Fruit fly (Drosophila melanogaster): ENCODE data around the gene Alp1.

DNA sequence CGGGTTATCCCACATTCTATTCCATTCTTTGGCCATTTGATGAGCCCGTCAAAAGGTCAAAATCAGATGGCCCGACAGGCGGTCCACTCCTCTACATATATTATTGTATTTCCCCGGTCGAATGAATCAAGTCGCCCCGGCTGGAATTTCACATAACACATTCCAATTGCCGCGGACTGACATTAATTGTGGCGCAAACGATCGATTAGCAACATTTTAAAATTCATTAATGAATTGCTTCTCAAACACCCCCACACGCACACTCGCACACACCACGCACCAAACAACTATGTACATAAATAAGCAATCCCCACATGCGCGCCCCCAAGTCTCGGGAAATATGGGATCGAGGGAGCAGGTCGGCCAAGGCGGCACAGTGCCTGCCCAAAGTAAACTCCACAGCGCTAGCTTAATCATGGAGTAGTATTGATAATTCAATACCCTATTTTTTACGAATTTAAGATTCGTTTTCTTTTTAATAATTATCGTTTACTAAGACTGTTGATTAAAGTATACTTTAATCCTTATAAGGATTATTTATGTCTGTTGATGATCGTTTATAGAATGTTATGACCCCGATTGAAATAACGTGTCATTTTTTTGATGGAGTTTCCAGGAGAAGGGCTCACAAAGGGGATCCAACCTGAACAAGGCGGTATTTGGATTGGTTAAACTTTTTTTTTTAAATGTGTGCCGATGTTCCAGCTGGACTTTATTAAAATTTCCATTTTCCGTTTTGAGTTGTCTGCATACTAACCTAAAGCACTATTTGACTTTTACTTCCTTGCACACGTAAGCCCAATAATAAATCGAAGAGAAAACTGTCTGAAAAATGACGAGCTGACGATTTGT is 20.9 kb upstream of the Alp1 start:
- no peak for TF ChIP-seq gl (tag; optimal IDR thresholded peaks at IDR 0.05)
- no peak for TF ChIP-seq EcR (GFP tag; optimal IDR thresholded peaks at IDR 0.05)
- TF ChIP-seq CG8159 (tag; optimal IDR thresholded peaks at IDR 0.05), result no peak
- TF ChIP-seq fd96Ca (GFP tag; IDR thresholded peaks at IDR 0.05), result no peak
- no peak for TF ChIP-seq CG9948 (tag; optimal IDR thresholded peaks at IDR 0.05)
- TF ChIP-seq Pif1A (GFP tag; optimal IDR thresholded peaks at IDR 0.05), result no peak
- TF ChIP-seq Ets98B (GFP tag; IDR thresholded peaks at IDR 0.05), result no peak
- TF ChIP-seq CG13204 (GFP tag; optimal IDR thresholded peaks at IDR 0.05), result no peak
- TF ChIP-seq CG17806 (tag; optimal IDR thresholded peaks at IDR 0.05), result no peak
- TF ChIP-seq CG10348 (GFP tag; IDR thresholded peaks at IDR 0.05), result no peak
- TF ChIP-seq rn (GFP tag; IDR thresholded peaks at IDR 0.05), result no peak
- TF ChIP-seq CG4496 (GFP tag; IDR thresholded peaks at IDR 0.05), result no peak
